Worm (Caenorhabditis elegans) whole organism, mixed stage, embryonic: ENCODE results near the gene vps-41.

Experiments
- M03D4.4 ChIP-seq: sonication (generic microtip); optimal IDR thresholded peaks from 2 replicates; lab custom pipeline; 2017; ENCODE audit warnings: mild to moderate bottlenecking, missing genetic modification characterization, missing compliant biosample characterization
- bed-3 ChIP-seq: fragments of 200-800 bp; sonication (Bioruptor generic); optimal IDR thresholded peaks from 3 replicates; lab custom pipeline; 2018; ENCODE audit warnings: mild to moderate bottlenecking, missing genetic modification characterization, moderate library complexity, missing compliant biosample characterization
- blmp-1 ChIP-seq: fragments of 150-350 bp; optimal IDR thresholded peaks from 2 replicates; lab custom pipeline; 2014; ENCODE audit warnings: missing biosample characterization, missing genetic modification characterization
- ceh-39 ChIP-seq: fragments of 150-350 bp; optimal IDR thresholded peaks from 2 replicates; lab custom pipeline; 2014; ENCODE audit warnings: missing biosample characterization, missing genetic modification characterization
- ceh-83 ChIP-seq: fragments of 200-800 bp; sonication (Bioruptor generic); optimal IDR thresholded peaks from 2 replicates; lab custom pipeline; 2018; ENCODE audit warnings: mild to moderate bottlenecking, missing genetic modification characterization, missing compliant biosample characterization
- ces-1 ChIP-seq: fragments of 150-350 bp; optimal IDR thresholded peaks from 2 replicates; lab custom pipeline; 2014; ENCODE audit warnings: missing biosample characterization, missing genetic modification reagents, missing genetic modification characterization
- cnd-1 ChIP-seq: fragments of 200-800 bp; sonication (Bioruptor generic); optimal IDR thresholded peaks from 2 replicates; lab custom pipeline; 2018; ENCODE audit warnings: mild to moderate bottlenecking, missing genetic modification characterization, missing compliant biosample characterization
- drap-1 ChIP-seq: fragments of 200-800 bp; sonication (Bioruptor generic); optimal IDR thresholded peaks from 3 replicates; lab custom pipeline; 2018; ENCODE audit warnings: mild to moderate bottlenecking, missing genetic modification characterization, missing compliant biosample characterization
- elt-1 ChIP-seq: sonication (generic microtip); optimal IDR thresholded peaks from 2 replicates; lab custom pipeline; 2017; ENCODE audit warnings: missing genetic modification characterization, mild to moderate bottlenecking, missing compliant biosample characterization, antibody characterized with exemption, moderate library complexity, borderline replicate concordance; ENCODE audit not compliant: insufficient read depth
- elt-3 ChIP-seq: fragments of 150-350 bp; optimal IDR thresholded peaks from 2 replicates; lab custom pipeline; 2014; ENCODE audit warnings: missing biosample characterization, missing genetic modification characterization
- flh-1 ChIP-seq: fragments of 200-800 bp; sonication (Bioruptor generic); optimal IDR thresholded peaks from 2 replicates; lab custom pipeline; 2018; ENCODE audit warnings: mild to moderate bottlenecking, missing genetic modification characterization, moderate library complexity, missing compliant biosample characterization
- ham-2 ChIP-seq: fragments of 200-800 bp; sonication (Bioruptor generic); optimal IDR thresholded peaks from 2 replicates; lab custom pipeline; 2018; ENCODE audit warnings: mild to moderate bottlenecking, missing genetic modification characterization, missing compliant biosample characterization
- hlh-1 ChIP-seq: fragments of 150-350 bp; optimal IDR thresholded peaks from 2 replicates; lab custom pipeline; 2014; ENCODE audit warnings: missing biosample characterization, missing genetic modification reagents, missing genetic modification characterization
- lin-13 ChIP-seq: fragments of 150-350 bp; optimal IDR thresholded peaks from 2 replicates; lab custom pipeline; 2014; ENCODE audit warnings: missing biosample characterization, missing genetic modification characterization
- lin-32 ChIP-seq: fragments of 200-800 bp; sonication (Bioruptor generic); optimal IDR thresholded peaks from 2 replicates; lab custom pipeline; 2018; ENCODE audit warnings: mild to moderate bottlenecking, missing genetic modification characterization, missing compliant biosample characterization
- lsy-2 ChIP-seq: fragments of 150-350 bp; optimal IDR thresholded peaks from 2 replicates; lab custom pipeline; 2014; ENCODE audit warnings: missing biosample characterization, missing genetic modification characterization
- mab-5 ChIP-seq: fragments of 150-350 bp; optimal IDR thresholded peaks from 2 replicates; lab custom pipeline; 2014; ENCODE audit warnings: missing biosample characterization, missing genetic modification characterization
- mep-1 ChIP-seq: fragments of 150-350 bp; optimal IDR thresholded peaks from 2 replicates; lab custom pipeline; 2017; ENCODE audit warnings: missing biosample characterization, missing genetic modification reagents, missing genetic modification characterization, inconsistent platforms
- mls-2 ChIP-seq: sonication (generic microtip); optimal IDR thresholded peaks from 2 replicates; lab custom pipeline; 2016; ENCODE audit warnings: mild to moderate bottlenecking, missing genetic modification characterization, moderate library complexity, missing compliant biosample characterization
- nhr-12 ChIP-seq: fragments of 150-350 bp; optimal IDR thresholded peaks from 2 replicates; lab custom pipeline; 2014; ENCODE audit warnings: missing biosample characterization, missing genetic modification characterization
- nhr-2 ChIP-seq: fragments of 150-350 bp; optimal IDR thresholded peaks from 2 replicates; lab custom pipeline; 2014; ENCODE audit warnings: missing biosample characterization, missing genetic modification characterization
- nhr-237 ChIP-seq: fragments of 150-350 bp; optimal IDR thresholded peaks from 2 replicates; lab custom pipeline; 2014; ENCODE audit warnings: missing biosample characterization, missing genetic modification characterization
- nhr-28 ChIP-seq: fragments of 150-350 bp; optimal IDR thresholded peaks from 2 replicates; lab custom pipeline; 2014; ENCODE audit warnings: missing biosample characterization, missing genetic modification characterization
- nhr-76 ChIP-seq: sonication (generic microtip); optimal IDR thresholded peaks from 2 replicates; lab custom pipeline; 2017; ENCODE audit warnings: missing biosample characterization, missing genetic modification characterization
- pha-4 ChIP-seq: fragments of 150-350 bp; optimal IDR thresholded peaks from 2 replicates; lab custom pipeline; 2018; ENCODE audit warnings: missing biosample characterization, missing genetic modification reagents, missing genetic modification characterization
- sem-2 ChIP-seq: fragments of 200-800 bp; sonication (Bioruptor generic); optimal IDR thresholded peaks from 2 replicates; lab custom pipeline; 2018; ENCODE audit warnings: mild to moderate bottlenecking, missing genetic modification characterization, missing compliant biosample characterization
- snpc-4 ChIP-seq: fragments of 150-350 bp; optimal IDR thresholded peaks from 2 replicates; lab custom pipeline; 2014; ENCODE audit warnings: missing biosample characterization, missing genetic modification characterization
- sptf-1 ChIP-seq: sonication (generic microtip); optimal IDR thresholded peaks from 2 replicates; lab custom pipeline; 2017; ENCODE audit warnings: mild to moderate bottlenecking, missing genetic modification characterization, moderate library complexity, missing compliant biosample characterization
- tbx-8 ChIP-seq: fragments of 200-800 bp; sonication (Bioruptor generic); optimal IDR thresholded peaks from 2 replicates; lab custom pipeline; 2018; ENCODE audit warnings: mild to moderate bottlenecking, missing genetic modification characterization, moderate library complexity, missing compliant biosample characterization
- unc-120 ChIP-seq: sonication (generic microtip); optimal IDR thresholded peaks from 2 replicates; lab custom pipeline; 2017; ENCODE audit warnings: missing genetic modification characterization, missing compliant biosample characterization; ENCODE audit not compliant: poor library complexity, severe bottlenecking
- unc-39 ChIP-seq: fragments of 150-350 bp; optimal IDR thresholded peaks from 2 replicates; lab custom pipeline; 2014; ENCODE audit warnings: missing biosample characterization, missing genetic modification characterization
- unc-62 ChIP-seq: fragments of 150-350 bp; optimal IDR thresholded peaks from 2 replicates; lab custom pipeline; 2014; ENCODE audit warnings: missing biosample characterization, missing genetic modification reagents, missing genetic modification characterization
- zip-8 ChIP-seq: fragments of 150-350 bp; optimal IDR thresholded peaks from 2 replicates; lab custom pipeline; 2014; ENCODE audit warnings: missing biosample characterization, missing genetic modification characterization
- ztf-11 ChIP-seq: fragments of 150-350 bp; optimal IDR thresholded peaks from 2 replicates; lab custom pipeline; 2014; ENCODE audit warnings: missing biosample characterization, missing genetic modification characterization

Gene vps-41

ce11 chrX:5256999-5257398 is 26.6 kb upstream of the vps-41 start, which contains the start of gene nspg-12:
Gene nspg-12, plus strand, starts transcription at chrX:5257299.
- TF ChIP-seq zip-8 (tag; lab: Kevin White, UChicago): no peak
- no peak for TF ChIP-seq lin-32 (GFP tag; lab: Kevin White, UChicago)
- no peak for TF ChIP-seq drap-1 (GFP tag; lab: Kevin White, UChicago)
- no peak for TF ChIP-seq unc-39
- TF ChIP-seq elt-3: no peak
- no peak for TF ChIP-seq ham-2 (GFP tag; lab: Kevin White, UChicago)
- TF ChIP-seq elt-1 (tag; lab: Kevin White, UChicago): no peak

- TF ChIP-seq hlh-1 (tag; lab: Kevin White, UChicago) (no peak), unc-39 (no peak), sem-2 (GFP tag; lab: Kevin White, UChicago) (no peak), ces-1 (no peak), unc-120 (no peak), cnd-1 (tag; lab: Kevin White, UChicago) (no peak), blmp-1 (tag; lab: Kevin White, UChicago) (no peak), lin-13 (tag; lab: Kevin White, UChicago) (no peak), drap-1 (GFP tag; lab: Kevin White, UChicago) (no peak), mab-5 (tag; lab: Kevin White, UChicago) (no peak), mls-2 (tag; lab: Kevin White, UChicago) (no peak), snpc-4 (tag; lab: Kevin White, UChicago) (no peak), nhr-12 (no peak), nhr-2 (tag; lab: Kevin White, UChicago) (no peak), sptf-1 (tag; lab: Kevin White, UChicago) (no peak), unc-62 (GFP tag; lab: Kevin White, UChicago) (no peak), lsy-2 (no peak), tbx-8 (GFP tag; lab: Kevin White, UChicago) (no peak)
- TF ChIP-seq, all 35 proteins: peak for 0
These were observed 23.2 kb upstream of the vps-41 start for ce11 chrX:5260389-5260788.

- TF ChIP-seq M03D4.4 (tag; lab: Kevin White, UChicago) (no peak), mls-2 (tag; lab: Kevin White, UChicago) (no peak), nhr-237 (no peak), blmp-1 (tag; lab: Kevin White, UChicago) (no peak), unc-39 (no peak)
These were observed 21.6 kb upstream of the vps-41 start for ce11 chrX:5262033-5262432.

ce11 chrX:5263585-5263984 is 20.0 kb upstream of the vps-41 start:
- TF ChIP-seq sptf-1 (tag; lab: Kevin White, UChicago) (no peak), sem-2 (GFP tag; lab: Kevin White, UChicago) (no peak), ceh-39 (tag; lab: Kevin White, UChicago) (no peak), zip-8 (tag; lab: Kevin White, UChicago) (no peak), unc-39 (no peak)
- TF ChIP-seq, all 35 proteins: peak for 0

ce11 chrX:5264026-5264425 is 19.6 kb upstream of the vps-41 start, which contains the start of gene Y34B4A.4:
Gene Y34B4A.4, plus strand, starts transcription at chrX:5264326.
- TF ChIP-seq elt-3 (no peak), unc-39 (no peak), mep-1 (tag; lab: Kevin White, UChicago) (no peak), nhr-237 (no peak), bed-3 (GFP tag; lab: Kevin White, UChicago) (no peak), ham-2 (GFP tag; lab: Kevin White, UChicago) (no peak), blmp-1 (tag; lab: Kevin White, UChicago) (no peak), lsy-2 (no peak), lin-32 (GFP tag; lab: Kevin White, UChicago) (no peak), unc-120 (no peak), M03D4.4 (tag; lab: Kevin White, UChicago) (no peak)

- TF ChIP-seq hlh-1 (tag; lab: Kevin White, UChicago) (no peak), unc-120 (no peak), ceh-83 (GFP tag; lab: Kevin White, UChicago) (no peak), nhr-76 (tag; lab: Kevin White, UChicago) (no peak), ham-2 (GFP tag; lab: Kevin White, UChicago) (no peak), nhr-2 (tag; lab: Kevin White, UChicago) (no peak), ces-1 (no peak), pha-4 (no peak), lsy-2 (no peak), ztf-11 (tag; lab: Kevin White, UChicago) (no peak), lin-32 (GFP tag; lab: Kevin White, UChicago) (no peak), nhr-28 (no peak), drap-1 (GFP tag; lab: Kevin White, UChicago) (no peak), mab-5 (tag; lab: Kevin White, UChicago) (no peak), elt-3 (no peak), unc-39 (no peak), flh-1 (GFP tag; lab: Kevin White, UChicago) (no peak), sem-2 (GFP tag; lab: Kevin White, UChicago) (no peak), mep-1 (tag; lab: Kevin White, UChicago) (no peak), elt-1 (tag; lab: Kevin White, UChicago) (no peak)
- TF ChIP-seq, all 35 proteins: peak for 0
These were observed 18.3 kb upstream of the vps-41 start for ce11 chrX:5265356-5265755.
